Fruit fly (Drosophila melanogaster) whole organism, embryonic: ENCODE results near the gene CG9757.
A peak's percentile ranks its signal among the peaks of the same experiment; 100 is the strongest.

ENCODE experiments used
- ATbp ChIP-seq: fragments of 200-800 bp; sonication (Bioruptor generic); optimal IDR thresholded peaks from 2 replicates; lab custom pipeline; 2017; ENCODE audit warnings: missing biosample characterization, mild to moderate bottlenecking, missing genetic modification characterization, missing genetic modification reagents
- Ada2b ChIP-seq: fragments of 200-800 bp; sonication (Bioruptor generic); IDR thresholded peaks from 2 replicates; pipeline ENCODE4 v1.3.6; 2022; ENCODE audit warnings: missing biosample characterization, missing genetic modification characterization
- Atf3 ChIP-seq: fragments of 200-800 bp; sonication (Bioruptor generic); optimal IDR thresholded peaks from 3 replicates; lab custom pipeline; 2016; ENCODE audit warnings: missing biosample characterization, missing genetic modification characterization
- B-H2 ChIP-seq: fragments of 200-800 bp; sonication (Bioruptor generic); optimal IDR thresholded peaks from 2 replicates; lab custom pipeline; 2018; ENCODE audit warnings: missing biosample characterization, mild to moderate bottlenecking, missing genetic modification characterization
- CG10431 ChIP-seq: fragments of 200-800 bp; sonication (Bioruptor generic); optimal IDR thresholded peaks from 3 replicates; lab custom pipeline; 2018; ENCODE audit warnings: missing biosample characterization, mild to moderate bottlenecking, missing genetic modification characterization
- CG15073 ChIP-seq: fragments of 200-800 bp; sonication (Bioruptor generic); optimal IDR thresholded peaks from 2 replicates; lab custom pipeline; 2016; ENCODE audit warnings: missing biosample characterization, missing genetic modification characterization
- CG2199 ChIP-seq: fragments of 200-800 bp; sonication (Bioruptor generic); IDR thresholded peaks from 3 replicates; pipeline ENCODE4 v1.3.6; 2022; ENCODE audit warnings: missing biosample characterization, missing genetic modification characterization
- CG2678 ChIP-seq: fragments of 200-800 bp; sonication (Bioruptor generic); optimal IDR thresholded peaks from 3 replicates; lab custom pipeline; 2019; ENCODE audit warnings: missing biosample characterization, mild to moderate bottlenecking, missing genetic modification characterization, moderate library complexity
- CG31388 ChIP-seq: fragments of 200-800 bp; sonication (Bioruptor generic); optimal IDR thresholded peaks from 2 replicates; lab custom pipeline; 2016; ENCODE audit warnings: missing biosample characterization, missing genetic modification characterization
- CG31441 ChIP-seq: fragments of 200-800 bp; sonication (Bioruptor generic); IDR thresholded peaks from 2 replicates; pipeline ENCODE4 v1.3.6; 2022; ENCODE audit warnings: missing biosample characterization, missing genetic modification characterization
- CG32532 ChIP-seq: fragments of 200-800 bp; sonication (Bioruptor generic); IDR thresholded peaks from 2 replicates; pipeline ENCODE4 v1.3.6; 2022; ENCODE audit warnings: missing biosample characterization, missing genetic modification characterization
- CG32772 ChIP-seq: fragments of 200-800 bp; sonication (Bioruptor generic); IDR thresholded peaks from 2 replicates; pipeline ENCODE4 v1.3.6; 2022; ENCODE audit warnings: missing biosample characterization, missing genetic modification characterization
- CG42726 ChIP-seq: fragments of 200-800 bp; sonication (Bioruptor generic); IDR thresholded peaks from 2 replicates; pipeline ENCODE4 v1.3.6; 2022; ENCODE audit warnings: missing biosample characterization, missing genetic modification characterization; ENCODE audit not compliant: partially characterized antibody
- CG4282 ChIP-seq: fragments of 200-800 bp; sonication (Bioruptor generic); optimal IDR thresholded peaks from 2 replicates; lab custom pipeline; 2016; ENCODE audit warnings: missing biosample characterization, missing genetic modification characterization
- CG5245 ChIP-seq: fragments of 200-800 bp; sonication (Bioruptor generic); optimal IDR thresholded peaks from 3 replicates; lab custom pipeline; 2016; ENCODE audit warnings: missing biosample characterization, missing genetic modification characterization
- CG6654 ChIP-seq: fragments of 200-800 bp; sonication (Bioruptor generic); optimal IDR thresholded peaks from 2 replicates; lab custom pipeline; 2017; ENCODE audit warnings: missing biosample characterization, mild to moderate bottlenecking, missing genetic modification characterization
- CG6765 ChIP-seq: fragments of 200-800 bp; sonication (Bioruptor generic); optimal IDR thresholded peaks from 3 replicates; lab custom pipeline; 2017; ENCODE audit warnings: missing biosample characterization, mild to moderate bottlenecking, missing genetic modification characterization
- CG6854 ChIP-seq: fragments of 200-800 bp; sonication (Bioruptor generic); optimal IDR thresholded peaks from 3 replicates; lab custom pipeline; 2017; ENCODE audit warnings: missing biosample characterization, mild to moderate bottlenecking, missing genetic modification characterization
- CG9215 ChIP-seq: fragments of 200-800 bp; sonication (Bioruptor generic); IDR thresholded peaks from 2 replicates; pipeline ENCODE4 v1.3.6; 2022; ENCODE audit warnings: missing biosample characterization, missing genetic modification characterization
- CG9437 ChIP-seq: fragments of 200-800 bp; sonication (Bioruptor generic); optimal IDR thresholded peaks from 2 replicates; lab custom pipeline; 2018; ENCODE audit warnings: missing biosample characterization, mild to moderate bottlenecking, missing genetic modification characterization
- Dek ChIP-seq: fragments of 200-800 bp; sonication (Bioruptor generic); optimal IDR thresholded peaks from 3 replicates; lab custom pipeline; 2019; ENCODE audit warnings: missing biosample characterization, mild to moderate bottlenecking, missing genetic modification characterization, moderate library complexity
- Dfd ChIP-seq, 2 experiments: fragments of >200 bp; optimal IDR thresholded peaks; 2 replicates each; lab custom pipeline; 2017; ENCODE audit warnings: missing biosample characterization in 2 of 2, missing genetic modification characterization in 2 of 2
- Elba2 ChIP-seq: fragments of 200-800 bp; sonication (Bioruptor generic); optimal IDR thresholded peaks from 3 replicates; lab custom pipeline; 2016; ENCODE audit warnings: missing biosample characterization, missing genetic modification characterization
- HHEX ChIP-seq: fragments of 200-800 bp; sonication (Bioruptor generic); optimal IDR thresholded peaks from 3 replicates; lab custom pipeline; 2017; ENCODE audit warnings: missing biosample characterization, mild to moderate bottlenecking, missing genetic modification characterization, missing genetic modification reagents
- Lhr ChIP-seq: fragments of 200-800 bp; sonication (Bioruptor generic); optimal IDR thresholded peaks from 3 replicates; lab custom pipeline; 2017; ENCODE audit warnings: mild to moderate bottlenecking, missing biosample characterization, missing genetic modification reagents, missing genetic modification characterization
- Lpt ChIP-seq: fragments of >200 bp; optimal IDR thresholded peaks from 2 replicates; lab custom pipeline; 2018; ENCODE audit warnings: missing biosample characterization, missing genetic modification characterization
- TFAM ChIP-seq: fragments of 200-800 bp; sonication (Bioruptor generic); optimal IDR thresholded peaks from 2 replicates; lab custom pipeline; 2017; ENCODE audit warnings: missing biosample characterization, missing genetic modification characterization, inconsistent platforms
- amos ChIP-seq: fragments of 200-800 bp; sonication (Bioruptor generic); IDR thresholded peaks from 2 replicates; pipeline ENCODE4 v1.3.6; 2022; ENCODE audit warnings: missing biosample characterization, missing genetic modification characterization; ENCODE audit not compliant: partially characterized antibody
- az2 ChIP-seq: fragments of 200-800 bp; sonication (Bioruptor generic); optimal IDR thresholded peaks from 3 replicates; lab custom pipeline; 2016; ENCODE audit warnings: missing biosample characterization, missing genetic modification characterization
- cad ChIP-seq: fragments of >200 bp; optimal IDR thresholded peaks from 2 replicates; lab custom pipeline; 2017; ENCODE audit warnings: missing biosample characterization, missing genetic modification characterization
- cg ChIP-seq: fragments of 200-800 bp; sonication (Bioruptor generic); optimal IDR thresholded peaks from 3 replicates; lab custom pipeline; 2019; ENCODE audit warnings: missing biosample characterization, mild to moderate bottlenecking, missing genetic modification characterization, moderate library complexity
- chn ChIP-seq: fragments of 200-800 bp; sonication (Bioruptor generic); optimal IDR thresholded peaks from 2 replicates; lab custom pipeline; 2016; ENCODE audit warnings: missing biosample characterization, missing genetic modification characterization
- dysf ChIP-seq: fragments of 200-800 bp; sonication (Bioruptor generic); IDR thresholded peaks from 3 replicates; pipeline ENCODE4 v1.3.6; 2022; ENCODE audit warnings: missing biosample characterization, missing genetic modification characterization
- esg ChIP-seq: fragments of 200-800 bp; sonication (Bioruptor generic); conservative IDR thresholded peaks from 2 replicates; pipeline ENCODE4 v1.3.6; 2022; ENCODE audit warnings: missing biosample characterization, missing genetic modification characterization
- grau ChIP-seq: fragments of 200-800 bp; optimal IDR thresholded peaks from 3 replicates; lab custom pipeline; 2019; ENCODE audit warnings: missing biosample characterization, mild to moderate bottlenecking, missing genetic modification characterization, moderate library complexity
- ham ChIP-seq: fragments of 200-800 bp; sonication (Bioruptor generic); IDR thresholded peaks from 2 replicates; pipeline ENCODE4 v1.3.6; 2022; ENCODE audit warnings: missing biosample characterization, missing genetic modification characterization
- hth ChIP-seq: fragments of >200 bp; optimal IDR thresholded peaks from 2 replicates; lab custom pipeline; 2017; ENCODE audit warnings: inconsistent platforms
- inv ChIP-seq: fragments of 200-800 bp; sonication (Bioruptor generic); IDR thresholded peaks from 2 replicates; pipeline ENCODE4 v1.3.6; 2022; ENCODE audit warnings: missing biosample characterization, missing genetic modification characterization; ENCODE audit not compliant: partially characterized antibody
- mam ChIP-seq: fragments of 200-800 bp; sonication (Bioruptor generic); optimal IDR thresholded peaks from 3 replicates; lab custom pipeline; 2016; ENCODE audit warnings: missing biosample characterization, missing genetic modification characterization
- nau ChIP-seq: fragments of 200-800 bp; sonication (Bioruptor generic); optimal IDR thresholded peaks from 3 replicates; lab custom pipeline; 2017; ENCODE audit warnings: missing biosample characterization, mild to moderate bottlenecking, missing genetic modification characterization, missing genetic modification reagents
- nerfin-1 ChIP-seq: fragments of 200-800 bp; sonication (Bioruptor generic); optimal IDR thresholded peaks from 3 replicates; lab custom pipeline; 2019; ENCODE audit warnings: missing biosample characterization, mild to moderate bottlenecking, missing genetic modification characterization, moderate library complexity
- odd ChIP-seq: fragments of 200-800 bp; sonication (Bioruptor generic); optimal IDR thresholded peaks from 2 replicates; lab custom pipeline; 2017; ENCODE audit warnings: missing biosample characterization, mild to moderate bottlenecking, missing genetic modification characterization
- pho ChIP-seq: fragments of 200-800 bp; sonication (Bioruptor generic); optimal IDR thresholded peaks from 2 replicates; lab custom pipeline; 2016; ENCODE audit warnings: missing biosample characterization, missing genetic modification characterization
- run ChIP-seq: fragments of 200-800 bp; sonication (Bioruptor generic); optimal IDR thresholded peaks from 3 replicates; lab custom pipeline; 2018; ENCODE audit warnings: missing biosample characterization, mild to moderate bottlenecking, missing genetic modification characterization
- salm ChIP-seq: fragments of 200-800 bp; sonication (Bioruptor generic); optimal IDR thresholded peaks from 2 replicates; lab custom pipeline; 2018; ENCODE audit warnings: missing biosample characterization, mild to moderate bottlenecking, missing genetic modification characterization
- sr ChIP-seq: fragments of 200-800 bp; sonication (Bioruptor generic); IDR thresholded peaks from 3 replicates; pipeline ENCODE4 v1.3.6; 2022; ENCODE audit warnings: missing biosample characterization, missing genetic modification characterization
- tll ChIP-seq, 2 experiments: fragments of 200-800 bp in 1 of 2; fragments of >200 bp in 1 of 2; sonication (Bioruptor generic) in 1 of 2; optimal IDR thresholded peaks; 2 replicates each; lab custom pipeline; 2017 to 2019; ENCODE audit warnings: missing biosample characterization in 2 of 2, missing genetic modification characterization in 2 of 2, mild to moderate bottlenecking in 1 of 2, moderate library complexity in 1 of 2
- tx ChIP-seq: fragments of 200-800 bp; sonication (Bioruptor generic); optimal IDR thresholded peaks from 2 replicates; lab custom pipeline; 2016; ENCODE audit warnings: missing biosample characterization, missing genetic modification characterization
- vnd ChIP-seq: fragments of 200-800 bp; sonication (Bioruptor generic); IDR thresholded peaks from 3 replicates; pipeline ENCODE4 v1.3.6; 2022; ENCODE audit warnings: missing biosample characterization, missing genetic modification characterization; ENCODE audit not compliant: partially characterized antibody

Gene CG9757

DNA sequence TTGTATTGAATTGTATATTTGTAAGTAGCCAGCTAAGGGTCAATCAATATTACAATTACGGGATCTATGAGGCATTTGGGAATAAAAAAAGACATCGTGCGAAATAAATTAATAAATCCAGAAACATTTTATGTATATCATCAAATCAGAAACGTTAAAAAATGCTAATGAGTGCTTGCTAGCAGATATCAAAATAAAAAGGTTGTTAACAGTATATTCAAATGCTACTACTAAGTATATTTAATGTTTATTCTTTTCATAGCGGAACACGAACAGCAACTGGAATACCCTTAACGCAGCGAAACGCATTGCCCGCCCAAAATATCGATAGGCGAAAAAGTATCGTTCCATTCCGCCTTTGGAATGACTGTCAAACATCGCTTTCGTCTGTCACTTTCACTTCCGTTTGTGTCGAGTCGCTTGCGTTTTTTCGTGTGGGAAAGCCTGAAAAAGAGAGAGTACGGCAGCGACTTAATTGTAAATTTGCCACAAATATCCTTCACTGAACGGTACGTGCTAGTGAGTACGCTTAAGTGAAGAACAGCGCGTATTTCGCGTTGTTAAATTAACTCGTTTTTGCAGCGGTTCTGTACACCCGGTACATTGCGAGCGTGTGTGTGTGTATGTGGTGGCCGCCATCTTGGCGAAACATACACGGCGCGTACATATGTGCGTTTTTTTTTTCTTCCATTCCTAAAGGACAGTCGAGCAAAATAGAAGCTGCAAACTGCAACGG lies 48.9 kb upstream of the CG9757 start, which contains the start of gene B52 (continued):
- TF ChIP-seq CG2199 (GFP tag; lab: Robert Waterston, UW) = 0 out of 3 replicates have a peak, but pooled peaks have one; percentile 35
- peak; percentile 70 for TF ChIP-seq CG6854 (GFP tag; lab: Kevin White, UChicago)
- TF ChIP-seq dysf (GFP tag; lab: Robert Waterston, UW) = no peak; the same call in 1 of the 3 replicates
- peak; percentile 75 for TF ChIP-seq nerfin-1 (tag; lab: Kevin White, UChicago)
- no peak for TF ChIP-seq CG15073 (GFP tag; lab: Kevin White, UChicago)
- no peak for TF ChIP-seq CG2678
- TF ChIP-seq hth (lab: Kevin White, UChicago) = no peak
- TF ChIP-seq HHEX (GFP tag; lab: Kevin White, UChicago) = peak; percentile 74
- TF ChIP-seq tll (GFP tag; optimal IDR thresholded peaks at IDR 0.05; lab: Kevin White, UChicago) = peak in 1 of 2 experiments; percentile 45
- peak; percentile 67 for TF ChIP-seq odd (GFP tag; lab: Kevin White, UChicago)
- no peak for TF ChIP-seq cad
- TF ChIP-seq pho (GFP tag; lab: Kevin White, UChicago) = peak; percentile 54
- no peak for TF ChIP-seq run (tag; lab: Kevin White, UChicago)
- TF ChIP-seq amos (GFP tag; lab: Robert Waterston, UW) = peak; percentile 73
- TF ChIP-seq Lpt (GFP tag; lab: Kevin White, UChicago) = no peak
- peak; percentile 85 for TF ChIP-seq CG6765
- peak; percentile 92 for TF ChIP-seq cg (GFP tag; lab: Kevin White, UChicago)
- TF ChIP-seq nau (GFP tag; lab: Kevin White, UChicago) = no peak
- peak; percentile 21 for TF ChIP-seq CG4282
- peak; percentile 54 for TF ChIP-seq ATbp (GFP tag; lab: Kevin White, UChicago)
- peak; percentile 77 for TF ChIP-seq CG32532 (GFP tag; lab: Robert Waterston, UW)
- TF ChIP-seq az2 (GFP tag; lab: Kevin White, UChicago) = peak; percentile 15
- peak; percentile 59 for TF ChIP-seq esg
- TF ChIP-seq CG42726 (GFP tag; lab: Robert Waterston, UW) = peak; percentile 41; the same call in 1 of the 2 replicates
- no peak for TF ChIP-seq CG6654
- TF ChIP-seq Lhr (GFP tag; lab: Kevin White, UChicago) = peak; percentile 41
- TF ChIP-seq CG9437 (GFP tag; lab: Kevin White, UChicago) = peak; percentile 50
- TF ChIP-seq CG31441 (GFP tag; lab: Robert Waterston, UW) = no peak; the same call in none of the 2 replicates
- TF ChIP-seq CG9215 (GFP tag; lab: Robert Waterston, UW) = peak; percentile 39; the same call in 1 of the 2 replicates
- 0 out of 3 replicates have a peak, but pooled peaks have one; percentile 33 for TF ChIP-seq vnd (GFP tag; lab: Robert Waterston, UW)
- no peak for TF ChIP-seq CG31388 (GFP tag; lab: Kevin White, UChicago)
- no peak for TF ChIP-seq Dek (tag; lab: Kevin White, UChicago)
- peak; percentile 11 for TF ChIP-seq salm (tag; lab: Kevin White, UChicago)
- peak; percentile 98 for TF ChIP-seq CG10431 (GFP tag; lab: Kevin White, UChicago)
- TF ChIP-seq CG5245 (GFP tag; lab: Kevin White, UChicago) = peak; percentile 15
- peak; percentile 41 for TF ChIP-seq grau (tag; lab: Kevin White, UChicago)
- TF ChIP-seq chn (GFP tag; lab: Kevin White, UChicago) = peak; percentile 39
- TF ChIP-seq B-H2 (GFP tag; lab: Kevin White, UChicago) = peak; percentile 61
- TF ChIP-seq inv (GFP tag; lab: Robert Waterston, UW) = peak; percentile 49; the same call in 1 of the 2 replicates
- TF ChIP-seq Dfd (GFP tag; optimal IDR thresholded peaks at IDR 0.05; lab: Kevin White, UChicago) = no peak
- no peak for TF ChIP-seq Ada2b
- TF ChIP-seq ham (GFP tag; lab: Robert Waterston, UW) = peak; percentile 54; the same call in 1 of the 2 replicates
- peak; percentile 66 for TF ChIP-seq mam (GFP tag; lab: Kevin White, UChicago)
- TF ChIP-seq TFAM (GFP tag; lab: Kevin White, UChicago) = no peak
- no peak for TF ChIP-seq Elba2 (GFP tag; lab: Kevin White, UChicago)
- TF ChIP-seq Atf3 (GFP tag; lab: Kevin White, UChicago) = no peak
- peak; percentile 34; the same call in 1 of the 3 replicates for TF ChIP-seq sr (GFP tag; lab: Robert Waterston, UW)
- no peak for TF ChIP-seq tx
- TF ChIP-seq CG32772 (GFP tag; lab: Robert Waterston, UW) = peak; percentile 32; the same call in 1 of the 2 replicates
